Fruit fly (Drosophila melanogaster) whole organism, embryonic: Measurements from ENCODE around the gene Spc105R.

Experiments
- Adf1 ChIP-seq: fragments of 200-800 bp; sonication (Bioruptor generic); IDR thresholded peaks from 2 replicates; pipeline ENCODE4 v1.3.6; 2022; ENCODE audit warnings: missing biosample characterization, missing genetic modification characterization
- Atf3 ChIP-seq: fragments of 200-800 bp; sonication (Bioruptor generic); optimal IDR thresholded peaks from 3 replicates; lab custom pipeline; 2016; ENCODE audit warnings: missing biosample characterization, missing genetic modification characterization
- B-H1 ChIP-seq: fragments of 200-800 bp; sonication (Bioruptor generic); IDR thresholded peaks from 3 replicates; pipeline ENCODE4 v1.3.6; 2022; ENCODE audit warnings: missing biosample characterization, missing genetic modification characterization
- BEAF-32 ChIP-seq: fragments of 200-800 bp; sonication (Bioruptor generic); optimal IDR thresholded peaks from 3 replicates; lab custom pipeline; 2017; ENCODE audit warnings: missing biosample characterization, missing genetic modification characterization, mild to moderate bottlenecking, moderate library complexity, missing genetic modification reagents
- BtbVII ChIP-seq: fragments of 200-800 bp; sonication (Bioruptor generic); optimal IDR thresholded peaks from 3 replicates; lab custom pipeline; 2017; ENCODE audit warnings: missing biosample characterization, mild to moderate bottlenecking, missing genetic modification characterization
- CG10147 ChIP-seq: fragments of 200-800 bp; sonication (Bioruptor generic); optimal IDR thresholded peaks from 2 replicates; lab custom pipeline; 2019; ENCODE audit warnings: missing biosample characterization, mild to moderate bottlenecking, missing genetic modification characterization, moderate library complexity
- CG11504 ChIP-seq: fragments of 200-800 bp; sonication (Bioruptor generic); optimal IDR thresholded peaks from 3 replicates; lab custom pipeline; 2019; ENCODE audit warnings: missing biosample characterization, mild to moderate bottlenecking, missing genetic modification characterization, moderate library complexity
- CG11723 ChIP-seq: fragments of 200-800 bp; sonication (Bioruptor generic); optimal IDR thresholded peaks from 2 replicates; lab custom pipeline; 2017; ENCODE audit warnings: missing biosample characterization, mild to moderate bottlenecking, missing genetic modification characterization
- CG12942 ChIP-seq: fragments of 200-800 bp; sonication (Bioruptor generic); optimal IDR thresholded peaks from 3 replicates; lab custom pipeline; 2016; ENCODE audit warnings: missing biosample characterization, missing genetic modification characterization
- CG17802 ChIP-seq: fragments of 200-800 bp; sonication (Bioruptor generic); optimal IDR thresholded peaks from 2 replicates; lab custom pipeline; 2018; ENCODE audit warnings: missing biosample characterization, mild to moderate bottlenecking, missing genetic modification characterization, moderate library complexity
- CG18011 ChIP-seq: fragments of 200-800 bp; sonication (Bioruptor generic); optimal IDR thresholded peaks from 2 replicates; lab custom pipeline; 2017; ENCODE audit warnings: missing biosample characterization, missing genetic modification characterization, mild to moderate bottlenecking, moderate library complexity, missing genotype
- CG2889 ChIP-seq: fragments of 200-800 bp; sonication (Bioruptor generic); IDR thresholded peaks from 3 replicates; pipeline ENCODE4 v1.3.6; 2022; ENCODE audit warnings: missing biosample characterization, missing genetic modification characterization
- CG30020 ChIP-seq: fragments of 200-800 bp; optimal IDR thresholded peaks from 2 replicates; lab custom pipeline; 2019; ENCODE audit warnings: missing biosample characterization, mild to moderate bottlenecking, missing genetic modification characterization, moderate library complexity
- CG32767 ChIP-seq: fragments of 200-800 bp; sonication (Bioruptor generic); IDR thresholded peaks from 2 replicates; pipeline ENCODE4 v1.3.6; 2022; ENCODE audit warnings: missing biosample characterization, missing genetic modification characterization
- CG32772 ChIP-seq: fragments of 200-800 bp; sonication (Bioruptor generic); IDR thresholded peaks from 2 replicates; pipeline ENCODE4 v1.3.6; 2022; ENCODE audit warnings: missing biosample characterization, missing genetic modification characterization
- CG3407 ChIP-seq: fragments of 200-800 bp; sonication (Bioruptor generic); optimal IDR thresholded peaks from 2 replicates; lab custom pipeline; 2018; ENCODE audit warnings: missing biosample characterization, mild to moderate bottlenecking, missing genetic modification characterization
- CG3726 ChIP-seq: fragments of 200-800 bp; sonication (Bioruptor generic); IDR thresholded peaks from 3 replicates; pipeline ENCODE4, ENCODE4 v1.3.6; 2022; ENCODE audit warnings: missing biosample characterization, missing genetic modification characterization
- CG3847 ChIP-seq: fragments of 200-800 bp; sonication (Bioruptor generic); IDR thresholded peaks from 2 replicates; pipeline ENCODE4 v1.3.6; 2022; ENCODE audit warnings: missing biosample characterization, missing genetic modification characterization
- CG4424 ChIP-seq: fragments of 200-800 bp; sonication (Bioruptor generic); optimal IDR thresholded peaks from 3 replicates; lab custom pipeline; 2016; ENCODE audit warnings: missing biosample characterization, missing genetic modification characterization
- CG7357 ChIP-seq: fragments of 200-800 bp; sonication (Bioruptor generic); IDR thresholded peaks from 3 replicates; pipeline ENCODE4 v1.3.6; 2022; ENCODE audit warnings: missing biosample characterization, missing genetic modification characterization
- CG8290 ChIP-seq, 3 experiments: fragments of 200-800 bp; sonication (Bioruptor generic); optimal IDR thresholded peaks; 2 replicates each; lab custom pipeline; 2016 to 2019; ENCODE audit warnings: missing biosample characterization in 3 of 3, missing genetic modification characterization in 3 of 3, mild to moderate bottlenecking in 2 of 3, moderate library complexity in 1 of 3
- CG9609 ChIP-seq: fragments of 200-800 bp; sonication (Bioruptor generic); optimal IDR thresholded peaks from 3 replicates; lab custom pipeline; 2016; ENCODE audit warnings: missing biosample characterization, missing genetic modification characterization
- CG9817 ChIP-seq: fragments of 200-800 bp; sonication (Bioruptor generic); optimal IDR thresholded peaks from 2 replicates; lab custom pipeline; 2018; ENCODE audit warnings: missing biosample characterization, mild to moderate bottlenecking, missing genetic modification characterization, moderate library complexity
- D19B ChIP-seq: fragments of 200-800 bp; sonication (Bioruptor generic); optimal IDR thresholded peaks from 2 replicates; lab custom pipeline; 2017; ENCODE audit warnings: missing biosample characterization, mild to moderate bottlenecking, missing genetic modification characterization
- Doc2 ChIP-seq: fragments of 200-800 bp; sonication (Bioruptor generic); IDR thresholded peaks from 2 replicates; pipeline ENCODE4 v1.3.6; 2022; ENCODE audit warnings: missing biosample characterization, missing genetic modification characterization
- E2f1 ChIP-seq: fragments of 200-800 bp; sonication (Bioruptor generic); IDR thresholded peaks from 2 replicates; pipeline ENCODE4 v1.3.6; 2022; ENCODE audit warnings: missing biosample characterization, missing genetic modification characterization
- Hand ChIP-seq: fragments of 200-800 bp; sonication (Bioruptor generic); optimal IDR thresholded peaks from 2 replicates; lab custom pipeline; 2017; ENCODE audit warnings: mild to moderate bottlenecking, missing biosample characterization, missing genetic modification reagents, missing genetic modification characterization
- Mrtf ChIP-seq: fragments of 200-800 bp; sonication (Bioruptor generic); IDR thresholded peaks from 3 replicates; pipeline ENCODE4 v1.3.6; 2022; ENCODE audit warnings: missing biosample characterization, missing genetic modification characterization
- Side ChIP-seq: fragments of 200-800 bp; sonication (Bioruptor generic); optimal IDR thresholded peaks from 2 replicates; lab custom pipeline; 2016; ENCODE audit warnings: missing biosample characterization, missing genetic modification characterization
- Ssrp ChIP-seq: fragments of 200-800 bp; sonication (Bioruptor generic); optimal IDR thresholded peaks from 2 replicates; lab custom pipeline; 2018; ENCODE audit warnings: missing biosample characterization, mild to moderate bottlenecking, missing genetic modification characterization, moderate library complexity
- Taf1 ChIP-seq: fragments of 200-800 bp; sonication (Bioruptor generic); IDR thresholded peaks from 2 replicates; pipeline ENCODE4 v1.3.6; 2022; ENCODE audit warnings: missing biosample characterization, missing genetic modification characterization
- ac ChIP-seq: fragments of 200-800 bp; sonication (Bioruptor generic); optimal IDR thresholded peaks from 3 replicates; lab custom pipeline; 2017; ENCODE audit warnings: missing biosample characterization, mild to moderate bottlenecking, missing genetic modification characterization
- ato ChIP-seq: fragments of 200-800 bp; sonication (Bioruptor generic); IDR thresholded peaks from 2 replicates; pipeline ENCODE4 v1.3.6; 2022; ENCODE audit warnings: missing biosample characterization, missing genetic modification characterization; ENCODE audit not compliant: partially characterized antibody
- bsh ChIP-seq, 2 experiments: fragments of 200-800 bp; sonication (Bioruptor generic); optimal IDR thresholded peaks; 2 replicates each; lab custom pipeline; 2017 to 2018; ENCODE audit warnings: mild to moderate bottlenecking in 2 of 2, missing biosample characterization in 2 of 2, missing genetic modification characterization in 2 of 2, moderate library complexity in 1 of 2
- btn ChIP-seq: fragments of 200-800 bp; sonication (Bioruptor generic); optimal IDR thresholded peaks from 2 replicates; lab custom pipeline; 2016; ENCODE audit warnings: missing biosample characterization, missing genetic modification characterization
- dimm ChIP-seq: fragments of 200-800 bp; sonication (Bioruptor generic); IDR thresholded peaks from 2 replicates; pipeline ENCODE4 v1.3.6; 2022; ENCODE audit warnings: missing biosample characterization, missing genetic modification characterization
- dmrt11E ChIP-seq: fragments of 200-800 bp; sonication (Bioruptor generic); optimal IDR thresholded peaks from 3 replicates; lab custom pipeline; 2018; ENCODE audit warnings: missing biosample characterization, mild to moderate bottlenecking, missing genetic modification characterization, moderate library complexity
- ftz-f1 ChIP-seq: fragments of 200-800 bp; sonication (Bioruptor generic); optimal IDR thresholded peaks from 2 replicates; lab custom pipeline; 2016; ENCODE audit warnings: missing biosample characterization, missing genetic modification characterization
- fu2 ChIP-seq: fragments of 200-800 bp; sonication (Bioruptor generic); optimal IDR thresholded peaks from 2 replicates; lab custom pipeline; 2016; ENCODE audit warnings: missing biosample characterization, missing genetic modification characterization
- gsb ChIP-seq: fragments of 200-800 bp; sonication (Bioruptor generic); IDR thresholded peaks from 2 replicates; pipeline ENCODE4 v1.3.6; 2022; ENCODE audit warnings: missing biosample characterization, missing genetic modification characterization
- hb ChIP-seq: fragments of 200-800 bp; sonication (Bioruptor generic); IDR thresholded peaks from 3 replicates; pipeline ENCODE4 v1.3.6; 2022; ENCODE audit warnings: missing biosample characterization, missing genetic modification characterization; ENCODE audit not compliant: partially characterized antibody
- hth ChIP-seq: fragments of >200 bp; optimal IDR thresholded peaks from 2 replicates; lab custom pipeline; 2017; ENCODE audit warnings: inconsistent platforms
- lmd ChIP-seq: fragments of 200-800 bp; sonication (Bioruptor generic); IDR thresholded peaks from 2 replicates; pipeline ENCODE4 v1.3.6; 2022; ENCODE audit warnings: missing biosample characterization, missing genetic modification characterization
- lov ChIP-seq, 2 experiments: fragments of 200-800 bp in 1 of 2; fragments of >200 bp in 1 of 2; sonication (Bioruptor generic) in 1 of 2; IDR thresholded peaks in 1 of 2; optimal IDR thresholded peaks in 1 of 2; 2 replicates in 1 of 2; 3 replicates in 1 of 2; pipeline versions ENCODE4 v1.3.6 to Lab custom; 2017 to 2022; ENCODE audit warnings: missing biosample characterization in 1 of 2, missing genetic modification characterization in 1 of 2
- maf-S ChIP-seq: fragments of 200-800 bp; sonication (Bioruptor generic); optimal IDR thresholded peaks from 2 replicates; lab custom pipeline; 2016; ENCODE audit warnings: missing biosample characterization, missing genetic modification characterization
- onecut ChIP-seq: fragments of 200-800 bp; sonication (Bioruptor generic); IDR thresholded peaks from 2 replicates; pipeline ENCODE4 v1.3.6; 2022; ENCODE audit warnings: missing biosample characterization, missing genetic modification characterization
- sob ChIP-seq: fragments of 200-800 bp; sonication (Bioruptor generic); IDR thresholded peaks from 2 replicates; pipeline ENCODE4 v1.3.6; 2022; ENCODE audit warnings: missing biosample characterization, missing genetic modification characterization
- tx ChIP-seq: fragments of 200-800 bp; sonication (Bioruptor generic); optimal IDR thresholded peaks from 2 replicates; lab custom pipeline; 2016; ENCODE audit warnings: missing biosample characterization, missing genetic modification characterization
- vfl ChIP-seq: fragments of 200-800 bp; sonication (Bioruptor generic); optimal IDR thresholded peaks from 2 replicates; lab custom pipeline; 2016; ENCODE audit warnings: missing biosample characterization, missing genetic modification characterization
- vvl ChIP-seq: fragments of 200-800 bp; sonication (Bioruptor generic); IDR thresholded peaks from 2 replicates; pipeline ENCODE4 v1.3.6; 2022; ENCODE audit warnings: missing biosample characterization, missing genetic modification characterization

Gene Spc105R

dm6 chr3L:20798325-20798846 is 1.8 kb upstream of the Spc105R start, which contains the start of the genes CG3698 and tzn (continued):
- TF ChIP-seq Atf3 (GFP tag; lab: Kevin White, UChicago) (peak; percentile 45), CG3726 (GFP tag; lab: Robert Waterston, UW) (peak; percentile 89), tx (GFP tag; lab: Kevin White, UChicago) (peak; percentile 54), CG30020 (tag; lab: Kevin White, UChicago) (peak; percentile 66), ac (GFP tag; lab: Kevin White, UChicago) (peak; percentile 93), Side (GFP tag; lab: Kevin White, UChicago) (peak; percentile 86), onecut (GFP tag; lab: Robert Waterston, UW) (peak; percentile 91), dimm (GFP tag; lab: Robert Waterston, UW) (peak; percentile 83), Ssrp (tag; lab: Kevin White, UChicago) (peak; percentile 87), CG2889 (peak; percentile 84), D19B (GFP tag; lab: Kevin White, UChicago) (peak; percentile 86), Doc2 (peak; percentile 62; the same call in 1 of the 2 replicates), sob (peak; percentile 97), CG3407 (GFP tag; lab: Kevin White, UChicago) (peak; percentile 94), maf-S (GFP tag; lab: Kevin White, UChicago) (peak; percentile 83), bsh (GFP tag; optimal IDR thresholded peaks at IDR 0.05; lab: Kevin White, UChicago) (peak in 1 of 2 experiments; percentile 89), BEAF-32 (GFP tag; lab: Kevin White, UChicago) (peak; percentile 43), Taf1 (GFP tag; lab: Robert Waterston, UW) (peak; percentile 81), dmrt11E (tag; lab: Kevin White, UChicago) (peak; percentile 89), Mrtf (GFP tag; lab: Robert Waterston, UW) (peak; percentile 90), CG7357 (GFP tag; lab: Robert Waterston, UW) (peak; percentile 78; the same call in 2 of the 3 replicates), CG18011 (GFP tag; lab: Kevin White, UChicago) (peak; percentile 81), Hand (GFP tag; lab: Kevin White, UChicago) (peak; percentile 72), CG17802 (tag; lab: Kevin White, UChicago) (peak; percentile 90), CG32767 (GFP tag; lab: Robert Waterston, UW) (peak; percentile 75), Adf1 (peak; percentile 73), BtbVII (peak; percentile 89), lov (optimal IDR thresholded peaks at IDR 0.05; lab: Kevin White, UChicago) (no peak), lov (GFP tag; IDR thresholded peaks at IDR 0.05; lab: Robert Waterston, UW) (peak; percentile 97), btn (GFP tag; lab: Kevin White, UChicago) (peak; percentile 71), vfl (GFP tag; lab: Kevin White, UChicago) (peak; percentile 67), lmd (GFP tag; lab: Robert Waterston, UW) (peak; percentile 87), CG11504 (tag; lab: Kevin White, UChicago) (no peak), fu2 (peak; percentile 70), CG10147 (GFP tag; lab: Kevin White, UChicago) (peak; percentile 90), CG32772 (peak; percentile 92), CG12942 (GFP tag; lab: Kevin White, UChicago) (peak; percentile 89), CG3847 (GFP tag; lab: Robert Waterston, UW) (peak; percentile 93), vvl (GFP tag; lab: Robert Waterston, UW) (peak; percentile 97), ftz-f1 (GFP tag; lab: Kevin White, UChicago) (peak; percentile 62), B-H1 (GFP tag; lab: Robert Waterston, UW) (peak; percentile 87), CG8290 (GFP tag; optimal IDR thresholded peaks at IDR 0.05; lab: Kevin White, UChicago) (peak; percentile 95), CG8290 (tag; optimal IDR thresholded peaks at IDR 0.05; lab: Kevin White, UChicago) (peak in 1 of 2 experiments; percentile 91), hb (no peak), gsb (GFP tag; lab: Robert Waterston, UW) (peak; percentile 86), CG9817 (tag; lab: Kevin White, UChicago) (peak; percentile 96), E2f1 (peak; percentile 92), ato (GFP tag; lab: Robert Waterston, UW) (no peak), CG4424 (GFP tag; lab: Kevin White, UChicago) (peak; percentile 95), CG9609 (peak; percentile 82), hth (lab: Kevin White, UChicago) (no peak), CG11723 (GFP tag; lab: Kevin White, UChicago) (peak; percentile 90)
